Worm (Caenorhabditis elegans) whole organism, mixed stage, embryonic: ENCODE results near the gene M01B2.10.

ENCODE experiments used
- blmp-1 ChIP-seq: fragments of 150-350 bp; optimal IDR thresholded peaks from 2 replicates; lab custom pipeline; 2014; ENCODE audit warnings: missing biosample characterization, missing genetic modification characterization
- ceh-43 ChIP-seq: fragments of 200-800 bp; sonication (Bioruptor generic); optimal IDR thresholded peaks from 2 replicates; lab custom pipeline; 2018; ENCODE audit warnings: mild to moderate bottlenecking, missing genetic modification characterization, moderate library complexity, missing compliant biosample characterization
- cnd-1 ChIP-seq: fragments of 200-800 bp; sonication (Bioruptor generic); optimal IDR thresholded peaks from 2 replicates; lab custom pipeline; 2018; ENCODE audit warnings: mild to moderate bottlenecking, missing genetic modification characterization, missing compliant biosample characterization
- elt-3 ChIP-seq: fragments of 150-350 bp; optimal IDR thresholded peaks from 2 replicates; lab custom pipeline; 2014; ENCODE audit warnings: missing biosample characterization, missing genetic modification characterization
- flh-1 ChIP-seq: fragments of 200-800 bp; sonication (Bioruptor generic); optimal IDR thresholded peaks from 2 replicates; lab custom pipeline; 2018; ENCODE audit warnings: mild to moderate bottlenecking, missing genetic modification characterization, moderate library complexity, missing compliant biosample characterization
- ham-2 ChIP-seq: fragments of 200-800 bp; sonication (Bioruptor generic); optimal IDR thresholded peaks from 2 replicates; lab custom pipeline; 2018; ENCODE audit warnings: mild to moderate bottlenecking, missing genetic modification characterization, missing compliant biosample characterization
- lin-13 ChIP-seq: fragments of 150-350 bp; optimal IDR thresholded peaks from 2 replicates; lab custom pipeline; 2014; ENCODE audit warnings: missing biosample characterization, missing genetic modification characterization
- mab-5 ChIP-seq: fragments of 150-350 bp; optimal IDR thresholded peaks from 2 replicates; lab custom pipeline; 2014; ENCODE audit warnings: missing biosample characterization, missing genetic modification characterization
- mep-1 ChIP-seq: fragments of 150-350 bp; optimal IDR thresholded peaks from 2 replicates; lab custom pipeline; 2017; ENCODE audit warnings: missing biosample characterization, missing genetic modification reagents, missing genetic modification characterization, inconsistent platforms
- nhr-12 ChIP-seq: fragments of 150-350 bp; optimal IDR thresholded peaks from 2 replicates; lab custom pipeline; 2014; ENCODE audit warnings: missing biosample characterization, missing genetic modification characterization
- nhr-28 ChIP-seq: fragments of 150-350 bp; optimal IDR thresholded peaks from 2 replicates; lab custom pipeline; 2014; ENCODE audit warnings: missing biosample characterization, missing genetic modification characterization
- snpc-4 ChIP-seq: fragments of 150-350 bp; optimal IDR thresholded peaks from 2 replicates; lab custom pipeline; 2014; ENCODE audit warnings: missing biosample characterization, missing genetic modification characterization
- unc-39 ChIP-seq: fragments of 150-350 bp; optimal IDR thresholded peaks from 2 replicates; lab custom pipeline; 2014; ENCODE audit warnings: missing biosample characterization, missing genetic modification characterization
- unc-62 ChIP-seq: fragments of 150-350 bp; optimal IDR thresholded peaks from 2 replicates; lab custom pipeline; 2014; ENCODE audit warnings: missing biosample characterization, missing genetic modification reagents, missing genetic modification characterization

ce11 chrV:15221330-15221729, 40.9 kb downstream of the M01B2.10 start, which contains the start of gene irld-25:
- no peak for TF ChIP-seq nhr-12
- TF ChIP-seq ham-2 = no peak
- TF ChIP-seq unc-39 = no peak
- no peak for TF ChIP-seq snpc-4 (tag; lab: Kevin White, UChicago)
- no peak for TF ChIP-seq blmp-1 (tag; lab: Kevin White, UChicago)
- no peak for TF ChIP-seq cnd-1 (tag; lab: Kevin White, UChicago)
- no peak for TF ChIP-seq elt-3 (tag; lab: Kevin White, UChicago)
- TF ChIP-seq unc-62 = no peak
- TF ChIP-seq ceh-43 (GFP tag; lab: Kevin White, UChicago) = no peak
- TF ChIP-seq mab-5 (tag; lab: Kevin White, UChicago) = no peak
- TF ChIP-seq flh-1 (GFP tag; lab: Kevin White, UChicago) = no peak
- TF ChIP-seq nhr-28 (tag; lab: Kevin White, UChicago) = no peak
- no peak for TF ChIP-seq mep-1 (tag; lab: Kevin White, UChicago)
- no peak for TF ChIP-seq lin-13 (tag; lab: Kevin White, UChicago)
